Worm (Caenorhabditis elegans) whole organism, L1 larva: ENCODE results near the gene npp-25.

ENCODE experiments used
- Y116A8C.19 ChIP-seq: sonication (generic microtip); optimal IDR thresholded peaks from 2 replicates; lab custom pipeline; 2016; ENCODE audit warnings: missing compliant biosample characterization, missing genetic modification characterization, borderline replicate concordance
- ceh-90 ChIP-seq: sonication (generic microtip); optimal IDR thresholded peaks from 2 replicates; lab custom pipeline; 2016; ENCODE audit warnings: missing genetic modification characterization, missing compliant biosample characterization
- efl-3 ChIP-seq: fragments of 200-800 bp; sonication (Bioruptor generic); optimal IDR thresholded peaks from 2 replicates; lab custom pipeline; 2018; ENCODE audit warnings: mild to moderate bottlenecking, missing genetic modification characterization, missing compliant biosample characterization
- elt-3 ChIP-seq, 6 experiments: fragments of 150-350 bp in 1 of 6; sonication (generic microtip); optimal IDR thresholded peaks; 2 replicates each; lab custom pipeline; 2017 to 2018; ENCODE audit warnings: missing biosample characterization in 6 of 6, missing genetic modification characterization in 6 of 6, inconsistent platforms in 1 of 6
- irx-1 ChIP-seq: sonication (generic microtip); optimal IDR thresholded peaks from 2 replicates; lab custom pipeline; 2016; ENCODE audit warnings: missing genetic modification characterization, missing compliant biosample characterization
- lin-13 ChIP-seq: fragments of 150-350 bp; optimal IDR thresholded peaks from 2 replicates; lab custom pipeline; 2014; ENCODE audit warnings: missing biosample characterization, missing genetic modification reagents, missing genetic modification characterization
- lin-39 ChIP-seq: fragments of 150-350 bp; optimal IDR thresholded peaks from 2 replicates; lab custom pipeline; 2014; ENCODE audit warnings: missing biosample characterization, missing genetic modification reagents, missing genetic modification characterization
- nhr-76 ChIP-seq: sonication (generic microtip); optimal IDR thresholded peaks from 2 replicates; lab custom pipeline; 2017; ENCODE audit warnings: missing biosample characterization, missing genetic modification characterization
- pag-3 ChIP-seq: sonication (generic microtip); optimal IDR thresholded peaks from 2 replicates; lab custom pipeline; 2017; ENCODE audit warnings: missing genetic modification characterization, mild to moderate bottlenecking, missing compliant biosample characterization, antibody characterized with exemption, borderline replicate concordance; ENCODE audit not compliant: insufficient read depth
- unc-30 ChIP-seq: sonication (generic microtip); optimal IDR thresholded peaks from 2 replicates; lab custom pipeline; 2017; ENCODE audit warnings: missing biosample characterization, missing genetic modification characterization
- vab-15 ChIP-seq: sonication (generic microtip); optimal IDR thresholded peaks from 2 replicates; lab custom pipeline; 2017; ENCODE audit warnings: missing genotype, mild to moderate bottlenecking, missing genetic modification characterization, missing compliant biosample characterization
- zag-1 ChIP-seq: fragments of 150-350 bp; optimal IDR thresholded peaks from 2 replicates; lab custom pipeline; 2014; ENCODE audit warnings: missing biosample characterization, missing genetic modification characterization

DNA sequence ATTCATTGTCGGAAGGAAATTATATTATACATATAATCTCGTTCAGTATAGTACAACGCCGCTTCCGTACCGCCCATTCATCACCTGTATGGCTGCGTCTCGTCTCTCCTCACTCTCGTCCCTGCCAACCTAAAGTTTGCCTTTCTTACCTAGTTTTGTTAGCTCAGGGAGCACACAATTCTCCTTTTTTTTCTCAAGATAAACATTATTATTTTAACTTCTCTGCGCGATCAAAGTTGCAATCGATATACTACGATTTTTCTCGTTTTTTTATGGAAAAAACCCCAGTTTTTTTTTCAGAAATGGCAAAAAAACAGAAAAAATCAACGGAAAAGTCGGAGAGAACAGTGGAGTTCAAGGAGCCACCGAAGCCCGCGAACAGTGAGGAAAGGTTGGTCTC is 8.6 kb upstream of the npp-25 start, which contains the start of gene epg-3:
- TF ChIP-seq elt-3 (tag; optimal IDR thresholded peaks at IDR 0.05; lab: Kevin White, UChicago) (no peak), lin-39 (tag; lab: Kevin White, UChicago) (no peak), ceh-90 (tag; lab: Kevin White, UChicago) (no peak), irx-1 (no peak), efl-3 (GFP tag; lab: Kevin White, UChicago) (no peak), unc-30 (tag; lab: Kevin White, UChicago) (no peak), Y116A8C.19 (no peak), lin-13 (GFP tag; lab: Kevin White, UChicago) (no peak), vab-15 (tag; lab: Kevin White, UChicago) (no peak), zag-1 (tag; lab: Kevin White, UChicago) (no peak), pag-3 (tag; lab: Kevin White, UChicago) (no peak), nhr-76 (tag; lab: Kevin White, UChicago) (no peak)
